Worm (Caenorhabditis elegans): ENCODE data around the gene C16D9.4.
A peak's percentile ranks its signal among the peaks of the same experiment; 100 is the strongest.

C16D9.4 gene

DNA sequence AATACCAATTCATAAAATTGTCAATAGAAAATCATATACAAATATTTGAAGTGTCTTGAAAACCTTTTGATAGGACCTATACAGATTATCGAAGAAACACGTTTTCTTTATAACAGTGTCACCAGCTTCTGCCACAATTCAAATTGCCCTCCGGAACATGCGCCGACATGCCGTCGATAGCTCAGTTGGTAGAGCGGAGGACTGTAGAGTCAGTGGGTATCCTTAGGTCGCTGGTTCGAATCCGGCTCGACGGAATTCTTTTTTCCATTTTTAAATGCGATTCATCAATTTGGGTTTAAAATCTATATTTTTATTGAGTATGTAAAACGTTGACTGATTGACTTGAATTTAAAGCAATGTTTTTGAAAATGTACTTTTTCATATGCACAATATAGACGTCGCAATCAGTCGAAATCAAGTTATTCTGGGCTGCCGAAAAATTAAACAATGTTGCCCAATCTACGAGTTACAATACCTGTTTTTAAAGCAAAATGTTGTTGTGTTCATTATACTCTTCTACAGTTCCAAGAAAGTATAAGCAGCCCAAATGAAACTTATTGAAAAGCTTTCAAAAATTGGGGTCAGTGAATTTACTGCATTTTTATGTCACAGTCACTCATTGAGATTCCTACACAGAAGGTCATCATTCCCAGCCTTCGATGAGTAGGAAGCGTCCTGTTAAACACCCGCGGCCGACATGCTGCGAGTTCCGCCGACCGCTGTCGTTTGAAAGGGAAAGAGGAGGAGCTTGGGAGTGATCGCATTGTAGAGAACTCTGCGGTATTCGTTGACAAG lies 4.8 kb upstream of the C16D9.4 start (continued):
- TF ChIP-seq ama-1 (optimal IDR thresholded peaks at IDR 0.05) (peak; percentile 94), ama-1 (GFP tag; optimal IDR thresholded peaks at IDR 0.05) (peak in 1 of 2 experiments; percentile 72), F55B11.4 (tag; optimal IDR thresholded peaks at IDR 0.05; ENCODE audit: borderline replicate concordance, insufficient read depth) (no peak), F10E7.11 (tag; optimal IDR thresholded peaks at IDR 0.05) (no peak), snpc-4 (GFP tag; optimal IDR thresholded peaks at IDR 0.05) (peak; percentile 99), snpc-4 (tag; optimal IDR thresholded peaks at IDR 0.05) (peak; percentile 97 to 100 (median 99)), K11D2.4 (GFP tag; IDR thresholded peaks at IDR 0.05) (no peak), ztf-28 (GFP tag; IDR thresholded peaks at IDR 0.05) (no peak), lin-54 (GFP tag; optimal IDR thresholded peaks at IDR 0.05) (no peak), pha-4 (tag; optimal IDR thresholded peaks at IDR 0.05) (no peak), F39B2.1 (GFP tag; IDR thresholded peaks at IDR 0.05) (no peak), rpc-1 (optimal IDR thresholded peaks at IDR 0.05) (peak; percentile 60), rpc-1 (tag; optimal IDR thresholded peaks at IDR 0.05) (peak; percentile 80), ceh-27 (GFP tag; optimal IDR thresholded peaks at IDR 0.05) (peak; percentile 42), F23B12.7 (tag; optimal IDR thresholded peaks at IDR 0.05; ENCODE audit: insufficient read depth) (peak; percentile 86), athp-1 (tag; optimal IDR thresholded peaks at IDR 0.05) (no peak), F37B4.10 (GFP tag; IDR thresholded peaks at IDR 0.05) (no peak), T26A5.8 (tag; optimal IDR thresholded peaks at IDR 0.05) (no peak), F22D6.2 (tag; optimal IDR thresholded peaks at IDR 0.05) (no peak), madf-3 (GFP tag; IDR thresholded peaks at IDR 0.05) (no peak), Y79H2A.3 (GFP tag; conservative IDR thresholded peaks at IDR 0.05) (no peak), lin-35 (GFP tag; optimal IDR thresholded peaks at IDR 0.05) (peak in 2 of 3 experiments; percentile 42 to 47), B0336.3 (GFP tag; IDR thresholded peaks at IDR 0.05) (peak; percentile 84), egl-18 (GFP tag; IDR thresholded peaks at IDR 0.05) (no peak), egrh-3 (GFP tag; IDR thresholded peaks at IDR 0.05) (no peak), F49E8.2 (tag; optimal IDR thresholded peaks at IDR 0.05; ENCODE audit: insufficient read depth) (peak; percentile 96), gei-17 (GFP tag; optimal IDR thresholded peaks at IDR 0.05) (no peak), hlh-26 (GFP tag; conservative IDR thresholded peaks at IDR 0.05) (no peak), B0261.1 (tag; optimal IDR thresholded peaks at IDR 0.05) (peak; percentile 69), T07F8.4 (tag; optimal IDR thresholded peaks at IDR 0.05) (no peak), attf-5 (GFP tag; optimal IDR thresholded peaks at IDR 0.05) (no peak), aptf-3 (GFP tag; IDR thresholded peaks at IDR 0.05) (no peak), snpc-3.4 (tag; optimal IDR thresholded peaks at IDR 0.05) (peak; percentile 97), nhr-90 (tag; optimal IDR thresholded peaks at IDR 0.05) (peak; percentile 16), ztf-26 (tag; optimal IDR thresholded peaks at IDR 0.05) (peak; percentile 16), ekl-4 (GFP tag; IDR thresholded peaks at IDR 0.05) (peak; percentile 80), tlf-1 (GFP tag; optimal IDR thresholded peaks at IDR 0.05) (peak; percentile 71), lin-40 (tag; optimal IDR thresholded peaks at IDR 0.05) (peak; percentile 43), ceh-58 (GFP tag; IDR thresholded peaks at IDR 0.05) (no peak), C06A6.2 (GFP tag; conservative IDR thresholded peaks at IDR 0.05) (no peak), sptf-2 (GFP tag; optimal IDR thresholded peaks at IDR 0.05) (no peak), zfh-2 (GFP tag; conservative IDR thresholded peaks at IDR 0.05) (no peak), pbrm-1 (GFP tag; IDR thresholded peaks at IDR 0.05) (peak; percentile 98), somi-1 (GFP tag; optimal IDR thresholded peaks at IDR 0.05) (peak; percentile 11), ceh-40 (GFP tag; IDR thresholded peaks at IDR 0.05) (no peak), repo-1 (tag; optimal IDR thresholded peaks at IDR 0.05) (peak; percentile 79), bed-1 (GFP tag; IDR thresholded peaks at IDR 0.05) (no peak), mxl-1 (tag; optimal IDR thresholded peaks at IDR 0.05) (peak; percentile 42), aptf-2 (GFP tag; conservative IDR thresholded peaks at IDR 0.05) (no peak)
